Worm (Caenorhabditis elegans) whole organism, L4 larva: Measurements from ENCODE around the gene F09C8.1.
A peak's percentile ranks its signal among the peaks of the same experiment; 100 is the strongest.

Source experiments
- F10B5.3 ChIP-seq: sonication (generic microtip); optimal IDR thresholded peaks from 2 replicates; lab custom pipeline; 2016; ENCODE audit warnings: mild to moderate bottlenecking, missing genetic modification characterization, missing compliant biosample characterization
- F37D6.2 ChIP-seq: sonication (generic microtip); optimal IDR thresholded peaks from 2 replicates; lab custom pipeline; 2016; ENCODE audit warnings: mild to moderate bottlenecking, missing genetic modification characterization, missing compliant biosample characterization
- F49E8.2 ChIP-seq: sonication (generic microtip); optimal IDR thresholded peaks from 2 replicates; lab custom pipeline; 2016; ENCODE audit warnings: missing compliant biosample characterization, mild to moderate bottlenecking, missing genetic modification characterization, borderline replicate concordance
- Y105C5A.15 ChIP-seq: fragments of 200-800 bp; sonication (Bioruptor generic); IDR thresholded peaks from 2 replicates; pipeline ENCODE4 v1.3.6; 2022; ENCODE audit warnings: missing genetic modification characterization, missing compliant biosample characterization
- Y48G9A.11 ChIP-seq: fragments of 200-800 bp; sonication (Bioruptor generic); IDR thresholded peaks from 2 replicates; pipeline ENCODE4 v1.3.6; 2022; ENCODE audit warnings: missing genetic modification reagents, missing genetic modification characterization, missing compliant biosample characterization
- ZK337.2 ChIP-seq: fragments of 200-800 bp; sonication (Bioruptor generic); IDR thresholded peaks from 2 replicates; pipeline ENCODE4 v1.3.6; 2022; ENCODE audit warnings: missing genetic modification reagents, missing genetic modification characterization, missing compliant biosample characterization
- ZK546.5 ChIP-seq, 2 experiments: sonication (generic microtip); optimal IDR thresholded peaks; 2 replicates each; lab custom pipeline; 2017; ENCODE audit warnings: missing biosample characterization in 2 of 2, missing genetic modification characterization in 2 of 2
- aha-1 ChIP-seq: fragments of 150-350 bp; peaks from one replicate; lab custom pipeline; 2014; ENCODE audit warnings: missing biosample characterization, missing genetic modification characterization
- ama-1 ChIP-seq: fragments of 150-350 bp; optimal IDR thresholded peaks from 2 replicates; lab custom pipeline; 2014; ENCODE audit warnings: inconsistent platforms, mixed read lengths
- arid-1 ChIP-seq: fragments of 200-800 bp; sonication (Bioruptor generic); conservative IDR thresholded peaks from 2 replicates; pipeline ENCODE4 v1.3.6; 2022; ENCODE audit warnings: missing genetic modification reagents, missing genetic modification characterization, missing compliant biosample characterization
- attf-4 ChIP-seq: sonication (generic microtip); optimal IDR thresholded peaks from 3 replicates; lab custom pipeline; 2017; ENCODE audit warnings: missing biosample characterization, missing genetic modification characterization
- ceh-20 ChIP-seq: fragments of 200-800 bp; sonication (Bioruptor generic); IDR thresholded peaks from 2 replicates; pipeline ENCODE4 v1.3.6; 2022; ENCODE audit warnings: missing genetic modification reagents, missing genetic modification characterization, missing compliant biosample characterization
- ceh-28 ChIP-seq: fragments of 150-350 bp; optimal IDR thresholded peaks from 2 replicates; lab custom pipeline; 2014; ENCODE audit warnings: missing biosample characterization, missing genetic modification reagents, missing genetic modification characterization
- ceh-82 ChIP-seq: sonication (generic microtip); optimal IDR thresholded peaks from 2 replicates; lab custom pipeline; 2017; ENCODE audit warnings: missing biosample characterization, missing genetic modification characterization
- ces-1 ChIP-seq: fragments of 150-350 bp; sonication (generic microtip); optimal IDR thresholded peaks from 4 replicates; lab custom pipeline; 2014; ENCODE audit warnings: missing biosample characterization, missing genetic modification reagents, missing genetic modification characterization
- cey-2 ChIP-seq: sonication (generic microtip); optimal IDR thresholded peaks from 3 replicates; lab custom pipeline; 2017; ENCODE audit warnings: missing genetic modification characterization, mild to moderate bottlenecking, missing compliant biosample characterization, antibody characterized with exemption, borderline replicate concordance; ENCODE audit not compliant: insufficient read depth
- ctbp-1 ChIP-seq: fragments of 200-800 bp; sonication (Bioruptor generic); IDR thresholded peaks from 2 replicates; pipeline ENCODE4 v1.3.6; 2022; ENCODE audit warnings: missing genetic modification reagents, missing genetic modification characterization, missing compliant biosample characterization
- daf-12 ChIP-seq: fragments of 150-350 bp; optimal IDR thresholded peaks from 2 replicates; lab custom pipeline; 2014; ENCODE audit warnings: missing biosample characterization, missing genetic modification reagents, missing genetic modification characterization
- daf-16 ChIP-seq, 3 experiments: sonication (generic microtip); optimal IDR thresholded peaks; 2 replicates each; lab custom pipeline; 2016 to 2017; ENCODE audit warnings: missing genetic modification characterization in 3 of 3, missing genetic modification reagents in 3 of 3, mild to moderate bottlenecking in 2 of 3, missing compliant biosample characterization in 2 of 3, missing biosample characterization in 1 of 3, moderate library complexity in 1 of 3
- dmd-9 ChIP-seq: fragments of 200-800 bp; sonication (Bioruptor generic); IDR thresholded peaks from 2 replicates; pipeline ENCODE4 v1.3.6; 2022; ENCODE audit warnings: missing genetic modification reagents, missing genetic modification characterization, missing compliant biosample characterization
- duxl-1 ChIP-seq: sonication (generic microtip); optimal IDR thresholded peaks from 2 replicates; lab custom pipeline; 2016; ENCODE audit warnings: mild to moderate bottlenecking, missing genetic modification characterization, moderate library complexity, missing compliant biosample characterization; ENCODE audit not compliant: poor library complexity
- egl-43 ChIP-seq: fragments of 200-800 bp; sonication (Bioruptor generic); IDR thresholded peaks from 2 replicates; pipeline ENCODE4 v1.3.6; 2022; ENCODE audit warnings: missing genetic modification reagents, missing genetic modification characterization, missing compliant biosample characterization
- fkh-10 ChIP-seq: fragments of 150-350 bp; optimal IDR thresholded peaks from 2 replicates; lab custom pipeline; 2014; ENCODE audit warnings: missing biosample characterization, missing genetic modification reagents, missing genetic modification characterization
- fos-1 ChIP-seq: fragments of 150-350 bp; optimal IDR thresholded peaks from 2 replicates; lab custom pipeline; 2014; ENCODE audit warnings: missing biosample characterization, missing genetic modification characterization
- lin-13 ChIP-seq: fragments of 150-350 bp; optimal IDR thresholded peaks from 2 replicates; lab custom pipeline; 2014; ENCODE audit warnings: missing biosample characterization, missing genetic modification reagents, missing genetic modification characterization
- lin-15B ChIP-seq: fragments of 150-350 bp; sonication (generic microtip); optimal IDR thresholded peaks from 3 replicates; lab custom pipeline; 2014; ENCODE audit warnings: missing biosample characterization, missing genetic modification characterization
- lin-38 ChIP-seq: fragments of 200-800 bp; sonication (Bioruptor generic); IDR thresholded peaks from 2 replicates; pipeline ENCODE4 v1.3.6; 2022; ENCODE audit warnings: missing genetic modification reagents, missing genetic modification characterization, missing compliant biosample characterization
- lin-39 ChIP-seq: fragments of 150-350 bp; optimal IDR thresholded peaks from 2 replicates; lab custom pipeline; 2014; ENCODE audit warnings: missing biosample characterization, missing genetic modification reagents, missing genetic modification characterization
- lsy-2 ChIP-seq, 2 experiments: fragments of 150-350 bp in 1 of 2; sonication (generic microtip) in 1 of 2; optimal IDR thresholded peaks; 2 replicates each; lab custom pipeline; 2014 to 2017; ENCODE audit warnings: missing biosample characterization in 2 of 2, missing genetic modification characterization in 2 of 2
- madf-5 ChIP-seq, 2 experiments: fragments of 200-800 bp; sonication (Bioruptor generic); IDR thresholded peaks; 2 replicates each; pipeline ENCODE4 v1.3.6; 2022; ENCODE audit warnings: missing compliant biosample characterization in 2 of 2, missing genetic modification characterization in 2 of 2
- madf-9 ChIP-seq: fragments of 200-800 bp; sonication (Bioruptor generic); conservative IDR thresholded peaks from 2 replicates; pipeline ENCODE4 v1.3.6; 2022; ENCODE audit warnings: missing genetic modification reagents, missing genetic modification characterization, missing compliant biosample characterization
- mdl-1 ChIP-seq, 2 experiments: fragments of 150-350 bp in 1 of 2; sonication (generic microtip) in 1 of 2; optimal IDR thresholded peaks; 2 replicates each; lab custom pipeline; 2014 to 2017; ENCODE audit warnings: missing biosample characterization in 2 of 2, missing genetic modification characterization in 2 of 2
- mep-1 ChIP-seq: fragments of 150-350 bp; sonication (generic microtip); optimal IDR thresholded peaks from 3 replicates; lab custom pipeline; 2014; ENCODE audit warnings: missing biosample characterization, missing genetic modification characterization
- nhr-11 ChIP-seq: fragments of 150-350 bp; optimal IDR thresholded peaks from 2 replicates; lab custom pipeline; 2014; ENCODE audit warnings: missing biosample characterization, missing genetic modification characterization
- nhr-111 ChIP-seq: fragments of 200-800 bp; sonication (Bioruptor generic); optimal IDR thresholded peaks from 2 replicates; lab custom pipeline; 2018; ENCODE audit warnings: mild to moderate bottlenecking, missing genetic modification characterization, missing compliant biosample characterization
- nhr-237 ChIP-seq: sonication (generic microtip); optimal IDR thresholded peaks from 2 replicates; lab custom pipeline; 2017; ENCODE audit warnings: missing biosample characterization, missing genetic modification characterization
- nhr-28 ChIP-seq: fragments of 150-350 bp; optimal IDR thresholded peaks from 2 replicates; lab custom pipeline; 2014; ENCODE audit warnings: missing biosample characterization, missing genetic modification characterization
- nhr-42 ChIP-seq: fragments of 200-800 bp; sonication (Bioruptor generic); IDR thresholded peaks from 2 replicates; pipeline ENCODE4 v1.3.6; 2022; ENCODE audit warnings: missing genetic modification characterization, missing compliant biosample characterization
- nhr-6 ChIP-seq: fragments of 150-350 bp; optimal IDR thresholded peaks from 2 replicates; lab custom pipeline; 2014; ENCODE audit warnings: missing biosample characterization, missing genetic modification characterization
- nhr-76 ChIP-seq: fragments of 150-350 bp; optimal IDR thresholded peaks from 2 replicates; lab custom pipeline; 2014; ENCODE audit warnings: missing biosample characterization, missing genetic modification characterization
- pha-4 ChIP-seq, 2 experiments: fragments of 150-350 bp in 1 of 2; fragments of 200-800 bp in 1 of 2; sonication (Bioruptor generic) in 1 of 2; IDR thresholded peaks in 1 of 2; optimal IDR thresholded peaks in 1 of 2; 2 replicates each; pipeline versions ENCODE4 v1.3.6 to Lab custom; 2014 to 2022; ENCODE audit warnings: missing genetic modification characterization in 2 of 2, missing genetic modification reagents in 2 of 2, missing biosample characterization in 1 of 2, missing compliant biosample characterization in 1 of 2
- rbr-2 ChIP-seq: sonication (generic microtip); optimal IDR thresholded peaks from 2 replicates; lab custom pipeline; 2016; ENCODE audit warnings: missing genotype, missing genetic modification characterization, missing compliant biosample characterization
- sdz-12 ChIP-seq: fragments of 200-800 bp; sonication (Bioruptor generic); optimal IDR thresholded peaks from 2 replicates; lab custom pipeline; 2018; ENCODE audit warnings: mild to moderate bottlenecking, missing genetic modification characterization, missing compliant biosample characterization
- snpc-1.2 ChIP-seq: fragments of 200-800 bp; sonication (Bioruptor generic); IDR thresholded peaks from 2 replicates; pipeline ENCODE4 v1.3.6; 2022; ENCODE audit warnings: missing genetic modification reagents, missing genetic modification characterization, missing compliant biosample characterization
- snpc-4 ChIP-seq: fragments of 150-350 bp; optimal IDR thresholded peaks from 2 replicates; lab custom pipeline; 2014; ENCODE audit warnings: missing biosample characterization, missing genetic modification characterization
- spr-1 ChIP-seq: sonication (generic microtip); optimal IDR thresholded peaks from 2 replicates; lab custom pipeline; 2016; ENCODE audit warnings: mild to moderate bottlenecking, missing genetic modification characterization, missing compliant biosample characterization
- tag-97 ChIP-seq: fragments of 200-800 bp; sonication (Bioruptor generic); IDR thresholded peaks from 2 replicates; pipeline ENCODE4 v1.3.6; 2022; ENCODE audit warnings: missing genetic modification characterization, missing compliant biosample characterization
- tra-1 ChIP-seq: fragments of 200-800 bp; sonication (Bioruptor generic); IDR thresholded peaks from 2 replicates; pipeline ENCODE4 v1.3.6; 2022; ENCODE audit warnings: missing genetic modification reagents, missing genetic modification characterization, missing compliant biosample characterization
- unc-39 ChIP-seq: sonication (generic microtip); optimal IDR thresholded peaks from 2 replicates; lab custom pipeline; 2017; ENCODE audit warnings: missing biosample characterization, missing genetic modification characterization
- unc-62 ChIP-seq, 3 experiments: fragments of 150-350 bp in 1 of 3; sonication (generic microtip); optimal IDR thresholded peaks in 2 of 3; peaks in 1 of 3; 1 replicate in 1 of 3; 2 replicates in 2 of 3; lab custom pipeline; 2014 to 2017; ENCODE audit warnings: missing biosample characterization in 3 of 3, missing genetic modification characterization in 3 of 3, missing genetic modification reagents in 3 of 3, missing genotype in 1 of 3
- zip-2 ChIP-seq: fragments of 150-350 bp; optimal IDR thresholded peaks from 2 replicates; lab custom pipeline; 2014; ENCODE audit warnings: missing biosample characterization, missing genetic modification characterization

The F09C8.1 gene

DNA sequence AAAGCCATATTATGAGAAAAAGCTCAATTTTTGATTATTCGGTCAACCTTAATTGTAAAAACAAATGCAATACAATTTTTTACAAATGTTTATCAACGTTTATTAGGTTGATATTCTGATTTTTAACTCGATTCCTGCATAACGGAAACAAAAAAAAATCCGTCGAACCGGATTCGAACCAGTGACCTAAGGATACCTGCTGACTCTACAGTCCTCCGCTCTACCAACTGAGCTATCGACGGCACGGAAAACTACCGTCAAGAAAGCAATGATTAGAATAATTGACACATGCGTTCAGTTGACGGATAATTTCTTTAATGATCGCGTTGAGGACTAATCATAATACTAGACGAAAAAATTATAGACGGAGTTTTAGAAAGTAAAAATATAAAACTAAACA, 45.3 kb upstream of the F09C8.1 start (continued):
- TF ChIP-seq sdz-12 (GFP tag; lab: Kevin White, UChicago), result no peak
- no peak for TF ChIP-seq tra-1 (GFP tag; lab: Robert Waterston, UW)
- no peak for TF ChIP-seq dmd-9 (GFP tag; lab: Robert Waterston, UW)
- TF ChIP-seq snpc-1.2 (GFP tag; lab: Robert Waterston, UW), result peak; percentile 47; the same call in 1 of the 2 replicates
- TF ChIP-seq ZK337.2 (GFP tag; lab: Robert Waterston, UW), result no peak
- no peak for TF ChIP-seq attf-4 (tag; lab: Kevin White, UChicago)
- no peak for TF ChIP-seq zip-2 (tag; lab: Kevin White, UChicago)
- TF ChIP-seq Y105C5A.15, result no peak
- TF ChIP-seq snpc-4 (tag; lab: Kevin White, UChicago), result no peak
- TF ChIP-seq pha-4 (GFP tag; IDR thresholded peaks at IDR 0.05; lab: Robert Waterston, UW), result peak; percentile 39; the same call in 1 of the 2 replicates
- TF ChIP-seq pha-4 (tag; optimal IDR thresholded peaks at IDR 0.05; lab: Kevin White, UChicago), result no peak
- TF ChIP-seq nhr-76 (tag; lab: Kevin White, UChicago), result no peak
- TF ChIP-seq spr-1 (tag; lab: Kevin White, UChicago), result no peak
- no peak for TF ChIP-seq nhr-42 (GFP tag; lab: Robert Waterston, UW)
- no peak for TF ChIP-seq fos-1 (tag; lab: Kevin White, UChicago)
- TF ChIP-seq lin-38, result peak; percentile 37
- TF ChIP-seq madf-9 (GFP tag; lab: Robert Waterston, UW), result no peak
- no peak for TF ChIP-seq ceh-82
- no peak for TF ChIP-seq ces-1 (GFP tag; lab: Kevin White, UChicago)
- no peak for TF ChIP-seq aha-1 (tag; lab: Kevin White, UChicago)
- TF ChIP-seq lsy-2 (tag; optimal IDR thresholded peaks at IDR 0.05; lab: Kevin White, UChicago), result no peak
- no peak for TF ChIP-seq nhr-6 (tag; lab: Kevin White, UChicago)
- no peak for TF ChIP-seq tag-97 (GFP tag; lab: Robert Waterston, UW)
- TF ChIP-seq duxl-1 (tag; lab: Kevin White, UChicago), result no peak
- TF ChIP-seq daf-12, result no peak
- no peak for TF ChIP-seq nhr-111 (GFP tag; lab: Kevin White, UChicago)
- no peak for TF ChIP-seq fkh-10 (GFP tag; lab: Kevin White, UChicago)
- TF ChIP-seq lin-13 (GFP tag; lab: Kevin White, UChicago), result no peak
- no peak for TF ChIP-seq nhr-237 (tag; lab: Kevin White, UChicago)
- TF ChIP-seq ctbp-1, result no peak
- TF ChIP-seq daf-16 (GFP tag; optimal IDR thresholded peaks at IDR 0.05; lab: Kevin White, UChicago), result no peak
- TF ChIP-seq daf-16 (tag; optimal IDR thresholded peaks at IDR 0.05; lab: Kevin White, UChicago), result peak; percentile 8
- TF ChIP-seq mdl-1 (tag; optimal IDR thresholded peaks at IDR 0.05; lab: Kevin White, UChicago), result no peak
- TF ChIP-seq rbr-2, result no peak
- TF ChIP-seq F37D6.2 (tag; lab: Kevin White, UChicago), result no peak
- no peak for TF ChIP-seq F49E8.2 (tag; lab: Kevin White, UChicago)
- TF ChIP-seq unc-62 (GFP tag; optimal IDR thresholded peaks at IDR 0.05 in 1 of 2; lab: Kevin White, UChicago), result no peak
- no peak for TF ChIP-seq unc-62 (tag; optimal IDR thresholded peaks at IDR 0.05; lab: Kevin White, UChicago)
- no peak for TF ChIP-seq mep-1 (tag; lab: Kevin White, UChicago)
- no peak for TF ChIP-seq nhr-11 (tag; lab: Kevin White, UChicago)
- TF ChIP-seq madf-5 (GFP tag; IDR thresholded peaks at IDR 0.05; lab: Robert Waterston, UW), result no peak
- TF ChIP-seq ama-1 (lab: Kevin White, UChicago), result no peak
- no peak for TF ChIP-seq F10B5.3 (tag; lab: Kevin White, UChicago)
- no peak for TF ChIP-seq ceh-28
- no peak for TF ChIP-seq cey-2 (tag; lab: Kevin White, UChicago)
- no peak for TF ChIP-seq ZK546.5 (tag; optimal IDR thresholded peaks at IDR 0.05; lab: Kevin White, UChicago)
- TF ChIP-seq arid-1 (GFP tag; lab: Robert Waterston, UW), result no peak
- no peak for TF ChIP-seq nhr-28 (tag; lab: Kevin White, UChicago)
- TF ChIP-seq lin-39 (tag; lab: Kevin White, UChicago), result no peak
- TF ChIP-seq lin-15B (tag; lab: Kevin White, UChicago), result no peak
- no peak for TF ChIP-seq unc-39 (tag; lab: Kevin White, UChicago)
- 0 out of 2 replicates have a peak, but pooled peaks have one; percentile 55 for TF ChIP-seq egl-43
- TF ChIP-seq Y48G9A.11, result no peak
- TF ChIP-seq ceh-20, result no peak
